Comparison of ENCODE assay signal across 2 worm cellular contexts in the genomic region with DNA sequence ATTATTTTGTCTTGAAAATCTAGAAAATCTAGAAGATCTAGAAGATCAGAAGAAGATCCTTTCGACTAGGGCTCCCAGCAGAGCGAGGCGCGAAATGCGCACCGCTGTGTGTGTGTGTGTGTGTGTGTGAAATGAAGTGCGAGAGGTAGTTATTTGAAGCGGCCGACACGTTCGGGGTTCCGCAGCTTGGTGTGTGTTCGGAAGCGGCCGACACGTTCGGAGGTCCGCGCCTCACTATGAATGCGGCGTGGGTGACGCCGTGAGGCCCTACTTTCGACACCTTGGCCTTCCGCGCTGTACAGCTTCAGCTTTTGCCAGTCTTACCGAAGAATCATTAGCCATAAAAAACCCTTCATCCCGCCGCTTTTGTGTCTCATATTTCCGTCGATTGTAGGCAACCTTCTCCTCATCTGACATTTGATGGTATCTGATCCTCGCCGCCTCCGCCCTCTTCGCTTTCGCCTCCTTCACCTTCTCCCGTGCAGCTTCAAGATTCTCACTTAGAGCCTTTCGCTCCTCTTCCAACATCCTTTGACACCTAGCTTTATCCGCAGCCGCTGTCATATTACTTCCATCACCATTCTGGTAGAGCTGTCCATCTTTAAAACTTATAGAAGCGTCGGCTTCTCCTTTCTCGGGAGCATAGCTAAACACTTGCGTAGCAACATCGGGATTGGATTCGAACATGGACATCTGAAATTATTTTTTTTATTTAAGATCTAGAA.
A peak's percentile ranks its signal among the peaks of the same experiment; 100 is the strongest.
TF ChIP-seq lines count a peak whose summit lies in the region.

No protein-coding gene starts in this region.

TF ChIP-seq in whole organism, L4 larva, 104 proteins besides CTCF, POLR2A, EP300 and RAD21:
- peak; percentile 53; the same call in 1 of the 2 replicates for TF ChIP-seq set-16 (GFP tag; IDR thresholded peaks at IDR 0.05; lab: Robert Waterston, UW)
- peak; percentile 96 for TF ChIP-seq aha-1 (tag; lab: Kevin White, UChicago)
- TF ChIP-seq egl-43 (GFP tag; IDR thresholded peaks at IDR 0.05; lab: Robert Waterston, UW), result no peak
- TF ChIP-seq unc-62 (GFP tag; optimal IDR thresholded peaks at IDR 0.05 in 1 of 2; lab: Kevin White, UChicago), result peak in 1 of 2 experiments; percentile 90
- TF ChIP-seq unc-62 (tag; optimal IDR thresholded peaks at IDR 0.05; lab: Kevin White, UChicago), result no peak

TF ChIP-seq in whole organism, young adult, 124 proteins besides CTCF, POLR2A, EP300 and RAD21:
- TF ChIP-seq hlh-12 (tag; optimal IDR thresholded peaks at IDR 0.05; lab: Kevin White, UChicago), result no peak
- TF ChIP-seq unc-62 (GFP tag; optimal IDR thresholded peaks at IDR 0.05; lab: Kevin White, UChicago), result no peak
- no peak for TF ChIP-seq ztf-6 (GFP tag; IDR thresholded peaks at IDR 0.05; lab: Robert Waterston, UW)
- TF ChIP-seq lin-40 (tag; optimal IDR thresholded peaks at IDR 0.05; lab: Kevin White, UChicago), result no peak
- no peak for TF ChIP-seq aptf-2 (GFP tag; conservative IDR thresholded peaks at IDR 0.05; lab: Robert Waterston, UW)
- TF ChIP-seq nfyb-1 (GFP tag; IDR thresholded peaks at IDR 0.05; lab: Robert Waterston, UW), result no peak
- no peak for TF ChIP-seq B0261.1 (tag; optimal IDR thresholded peaks at IDR 0.05; lab: Kevin White, UChicago)
- no peak for TF ChIP-seq snpc-1.3 (tag; optimal IDR thresholded peaks at IDR 0.05; lab: Kevin White, UChicago; ENCODE audit: insufficient read depth)
- TF ChIP-seq ekl-4 (GFP tag; IDR thresholded peaks at IDR 0.05; lab: Robert Waterston, UW), result no peak
- TF ChIP-seq F55B11.4 (tag; optimal IDR thresholded peaks at IDR 0.05; lab: Kevin White, UChicago; ENCODE audit: borderline replicate concordance, insufficient read depth), result no peak
- no peak for TF ChIP-seq C17E4.6 (GFP tag; IDR thresholded peaks at IDR 0.05; lab: Robert Waterston, UW)
- no peak for TF ChIP-seq ceh-79 (tag; optimal IDR thresholded peaks at IDR 0.05; lab: Kevin White, UChicago)
- 0 out of 2 replicates have a peak, but pooled peaks have one; percentile 17 for TF ChIP-seq zfh-2 (GFP tag; conservative IDR thresholded peaks at IDR 0.05; lab: Robert Waterston, UW)
- no peak for TF ChIP-seq T07F8.4 (tag; optimal IDR thresholded peaks at IDR 0.05; lab: Kevin White, UChicago)
- TF ChIP-seq nhr-80 (tag; optimal IDR thresholded peaks at IDR 0.05; lab: Kevin White, UChicago), result no peak
- no peak for TF ChIP-seq dox-1 (GFP tag; IDR thresholded peaks at IDR 0.05; lab: Robert Waterston, UW)
- no peak for TF ChIP-seq rcor-1 (GFP tag; IDR thresholded peaks at IDR 0.05; lab: Robert Waterston, UW)
- TF ChIP-seq zim-3 (tag; optimal IDR thresholded peaks at IDR 0.05; lab: Kevin White, UChicago), result no peak
- no peak for TF ChIP-seq F39B2.1 (GFP tag; IDR thresholded peaks at IDR 0.05; lab: Robert Waterston, UW)
- no peak for TF ChIP-seq snpc-4 (GFP tag; optimal IDR thresholded peaks at IDR 0.05; lab: Kevin White, UChicago)
- TF ChIP-seq snpc-4 (tag; optimal IDR thresholded peaks at IDR 0.05; lab: Kevin White, UChicago), result peak in 1 of 4 experiments; percentile 53
- no peak for TF ChIP-seq Y53G8AR.9 (GFP tag; conservative IDR thresholded peaks at IDR 0.05; lab: Robert Waterston, UW)
- no peak for TF ChIP-seq hmg-20 (GFP tag; IDR thresholded peaks at IDR 0.05; lab: Robert Waterston, UW)
- no peak for TF ChIP-seq K12H6.12 (tag; optimal IDR thresholded peaks at IDR 0.05; lab: Kevin White, UChicago)
- TF ChIP-seq Y79H2A.3 (GFP tag; conservative IDR thresholded peaks at IDR 0.05; lab: Robert Waterston, UW), result no peak
- no peak for TF ChIP-seq lsl-1 (GFP tag; optimal IDR thresholded peaks at IDR 0.05; lab: Kevin White, UChicago)
- TF ChIP-seq gei-17 (GFP tag; optimal IDR thresholded peaks at IDR 0.05; lab: Kevin White, UChicago), result no peak
- TF ChIP-seq mcd-1 (GFP tag; IDR thresholded peaks at IDR 0.05; lab: Robert Waterston, UW), result peak; percentile 25; the same call in 1 of the 2 replicates
- peak; percentile 32; the same call in 1 of the 2 replicates for TF ChIP-seq hmg-1.2 (GFP tag; IDR thresholded peaks at IDR 0.05; lab: Robert Waterston, UW)
